Fruit fly (Drosophila melanogaster) whole organism, embryonic: Measurements from ENCODE around the gene Nepl21.

Experiments used
- Abd-B ChIP-seq: fragments of 200-800 bp; sonication (Bioruptor generic); optimal IDR thresholded peaks from 2 replicates; lab custom pipeline; 2018; ENCODE audit warnings: missing biosample characterization, mild to moderate bottlenecking, missing genetic modification characterization, moderate library complexity
- Asciz ChIP-seq: fragments of 200-800 bp; sonication (Bioruptor generic); optimal IDR thresholded peaks from 2 replicates; lab custom pipeline; 2017; ENCODE audit warnings: missing biosample characterization, mild to moderate bottlenecking, missing genetic modification characterization, missing genetic modification reagents
- Atf6 ChIP-seq: fragments of 200-800 bp; sonication (Bioruptor generic); IDR thresholded peaks from 2 replicates; pipeline ENCODE4 v1.3.6; 2022; ENCODE audit warnings: missing biosample characterization, missing genetic modification characterization
- CG10147 ChIP-seq: fragments of 200-800 bp; sonication (Bioruptor generic); optimal IDR thresholded peaks from 2 replicates; lab custom pipeline; 2019; ENCODE audit warnings: missing biosample characterization, mild to moderate bottlenecking, missing genetic modification characterization, moderate library complexity
- CG10543 ChIP-seq: fragments of 200-800 bp; sonication (Bioruptor generic); optimal IDR thresholded peaks from 3 replicates; lab custom pipeline; 2017; ENCODE audit warnings: missing biosample characterization, mild to moderate bottlenecking, missing genetic modification characterization, moderate library complexity
- CG12071 ChIP-seq: fragments of 200-800 bp; sonication (Bioruptor generic); optimal IDR thresholded peaks from 3 replicates; lab custom pipeline; 2018; ENCODE audit warnings: missing biosample characterization, mild to moderate bottlenecking, missing genetic modification characterization
- CG13287 ChIP-seq: fragments of 200-800 bp; sonication (Bioruptor generic); IDR thresholded peaks from 2 replicates; pipeline ENCODE4 v1.3.6; 2022; ENCODE audit warnings: missing biosample characterization, missing genetic modification characterization; ENCODE audit not compliant: partially characterized antibody
- CG1529 ChIP-seq: fragments of 200-800 bp; sonication (Bioruptor generic); optimal IDR thresholded peaks from 3 replicates; lab custom pipeline; 2018; ENCODE audit warnings: missing biosample characterization, missing genetic modification characterization
- CG15479 ChIP-seq: fragments of 200-800 bp; sonication (Bioruptor generic); optimal IDR thresholded peaks from 3 replicates; lab custom pipeline; 2019; ENCODE audit warnings: missing biosample characterization, mild to moderate bottlenecking, missing genetic modification characterization, moderate library complexity
- CG17328 ChIP-seq: fragments of 200-800 bp; sonication (Bioruptor generic); IDR thresholded peaks from 2 replicates; pipeline ENCODE4 v1.3.6; 2022; ENCODE audit warnings: missing biosample characterization, missing genetic modification characterization
- CG17802 ChIP-seq: fragments of 200-800 bp; sonication (Bioruptor generic); optimal IDR thresholded peaks from 2 replicates; lab custom pipeline; 2018; ENCODE audit warnings: missing biosample characterization, mild to moderate bottlenecking, missing genetic modification characterization, moderate library complexity
- CG6765 ChIP-seq: fragments of 200-800 bp; sonication (Bioruptor generic); optimal IDR thresholded peaks from 3 replicates; lab custom pipeline; 2017; ENCODE audit warnings: missing biosample characterization, mild to moderate bottlenecking, missing genetic modification characterization
- CG6813 ChIP-seq: fragments of 200-800 bp; sonication (Bioruptor generic); optimal IDR thresholded peaks from 2 replicates; lab custom pipeline; 2017; ENCODE audit warnings: missing biosample characterization, missing genetic modification characterization, mild to moderate bottlenecking, moderate library complexity, missing genetic modification reagents
- CG8924 ChIP-seq: fragments of 200-800 bp; optimal IDR thresholded peaks from 3 replicates; lab custom pipeline; 2019; ENCODE audit warnings: missing biosample characterization, mild to moderate bottlenecking, missing genetic modification characterization, moderate library complexity
- CG9215 ChIP-seq: fragments of 200-800 bp; sonication (Bioruptor generic); IDR thresholded peaks from 2 replicates; pipeline ENCODE4 v1.3.6; 2022; ENCODE audit warnings: missing biosample characterization, missing genetic modification characterization
- CoRest ChIP-seq: fragments of 200-800 bp; sonication (Bioruptor generic); optimal IDR thresholded peaks from 3 replicates; lab custom pipeline; 2018; ENCODE audit warnings: missing biosample characterization, mild to moderate bottlenecking, missing genetic modification characterization, moderate library complexity
- Deaf1 ChIP-seq: fragments of 200-800 bp; optimal IDR thresholded peaks from 3 replicates; lab custom pipeline; 2019; ENCODE audit warnings: missing biosample characterization, mild to moderate bottlenecking, missing genetic modification characterization, moderate library complexity
- HLH3B ChIP-seq: fragments of 200-800 bp; sonication (Bioruptor generic); IDR thresholded peaks from 2 replicates; pipeline ENCODE4 v1.3.6; 2022; ENCODE audit warnings: missing biosample characterization, missing genetic modification characterization
- Hand ChIP-seq: fragments of 200-800 bp; sonication (Bioruptor generic); optimal IDR thresholded peaks from 2 replicates; lab custom pipeline; 2017; ENCODE audit warnings: mild to moderate bottlenecking, missing biosample characterization, missing genetic modification reagents, missing genetic modification characterization
- Hr39 ChIP-seq: fragments of >200 bp; optimal IDR thresholded peaks from 2 replicates; lab custom pipeline; 2017
- Lim3 ChIP-seq: fragments of 200-800 bp; sonication (Bioruptor generic); IDR thresholded peaks from 2 replicates; pipeline ENCODE4 v1.3.6; 2022; ENCODE audit warnings: missing biosample characterization, missing genetic modification characterization
- Lpt ChIP-seq: fragments of >200 bp; optimal IDR thresholded peaks from 2 replicates; lab custom pipeline; 2018; ENCODE audit warnings: missing biosample characterization, missing genetic modification characterization
- Meics ChIP-seq: fragments of 200-800 bp; sonication (Bioruptor generic); optimal IDR thresholded peaks from 2 replicates; lab custom pipeline; 2017; ENCODE audit warnings: missing biosample characterization, mild to moderate bottlenecking, missing genetic modification characterization
- Mes4 ChIP-seq: fragments of 200-800 bp; sonication (Bioruptor generic); optimal IDR thresholded peaks from 2 replicates; lab custom pipeline; 2016; ENCODE audit warnings: missing biosample characterization, missing genetic modification characterization
- NFAT ChIP-seq: fragments of 200-800 bp; sonication (Bioruptor generic); IDR thresholded peaks from 2 replicates; pipeline ENCODE4 v1.3.6; 2022; ENCODE audit warnings: missing biosample characterization, missing genetic modification characterization
- Scr ChIP-seq: fragments of 200-800 bp; sonication (Bioruptor generic); IDR thresholded peaks from 2 replicates; pipeline ENCODE4 v1.3.6; 2022; ENCODE audit warnings: missing biosample characterization, missing genetic modification characterization; ENCODE audit not compliant: partially characterized antibody
- Spps ChIP-seq: fragments of 200-800 bp; sonication (Bioruptor generic); optimal IDR thresholded peaks from 2 replicates; lab custom pipeline; 2018; ENCODE audit warnings: missing biosample characterization, mild to moderate bottlenecking, missing genetic modification characterization
- ac ChIP-seq: fragments of 200-800 bp; sonication (Bioruptor generic); optimal IDR thresholded peaks from 3 replicates; lab custom pipeline; 2017; ENCODE audit warnings: missing biosample characterization, mild to moderate bottlenecking, missing genetic modification characterization
- aop ChIP-seq: fragments of 200-800 bp; sonication (Bioruptor generic); IDR thresholded peaks from 2 replicates; pipeline ENCODE4 v1.3.6; 2022; ENCODE audit warnings: missing biosample characterization, missing genetic modification characterization
- crc ChIP-seq: fragments of 200-800 bp; sonication (Bioruptor generic); optimal IDR thresholded peaks from 2 replicates; lab custom pipeline; 2016; ENCODE audit warnings: missing biosample characterization, missing genetic modification characterization
- crp ChIP-seq, 2 experiments: fragments of 200-800 bp; sonication (Bioruptor generic); optimal IDR thresholded peaks; 2 replicates in 1 of 2; 3 replicates in 1 of 2; lab custom pipeline; 2017; ENCODE audit warnings: missing biosample characterization in 2 of 2, missing genetic modification characterization in 2 of 2, mild to moderate bottlenecking in 1 of 2, moderate library complexity in 1 of 2
- dan ChIP-seq: fragments of 200-800 bp; sonication (Bioruptor generic); IDR thresholded peaks from 2 replicates; pipeline ENCODE4 v1.3.6; 2022; ENCODE audit warnings: missing biosample characterization, missing genetic modification characterization
- dimm ChIP-seq: fragments of 200-800 bp; sonication (Bioruptor generic); IDR thresholded peaks from 2 replicates; pipeline ENCODE4 v1.3.6; 2022; ENCODE audit warnings: missing biosample characterization, missing genetic modification characterization
- dmrt11E ChIP-seq: fragments of 200-800 bp; sonication (Bioruptor generic); optimal IDR thresholded peaks from 3 replicates; lab custom pipeline; 2018; ENCODE audit warnings: missing biosample characterization, mild to moderate bottlenecking, missing genetic modification characterization, moderate library complexity
- esg ChIP-seq: fragments of 200-800 bp; sonication (Bioruptor generic); conservative IDR thresholded peaks from 2 replicates; pipeline ENCODE4 v1.3.6; 2022; ENCODE audit warnings: missing biosample characterization, missing genetic modification characterization
- hbn ChIP-seq: fragments of 200-800 bp; sonication (Bioruptor generic); IDR thresholded peaks from 2 replicates; pipeline ENCODE4 v1.3.6; 2022; ENCODE audit warnings: missing biosample characterization, missing genetic modification characterization; ENCODE audit not compliant: partially characterized antibody
- inv ChIP-seq: fragments of 200-800 bp; sonication (Bioruptor generic); IDR thresholded peaks from 2 replicates; pipeline ENCODE4 v1.3.6; 2022; ENCODE audit warnings: missing biosample characterization, missing genetic modification characterization; ENCODE audit not compliant: partially characterized antibody
- jigr1 ChIP-seq: fragments of 200-800 bp; sonication (Bioruptor generic); IDR thresholded peaks from 3 replicates; pipeline ENCODE4 v1.3.6; 2022; ENCODE audit warnings: missing biosample characterization, missing genetic modification characterization
- jumu ChIP-seq: fragments of 200-800 bp; sonication (Bioruptor generic); optimal IDR thresholded peaks from 3 replicates; lab custom pipeline; 2016; ENCODE audit warnings: missing biosample characterization, missing genetic modification characterization
- kay ChIP-seq: fragments of 200-800 bp; sonication (Bioruptor generic); optimal IDR thresholded peaks from 2 replicates; lab custom pipeline; 2016; ENCODE audit warnings: missing biosample characterization, missing genetic modification characterization
- nom ChIP-seq: fragments of 200-800 bp; sonication (Bioruptor generic); optimal IDR thresholded peaks from 2 replicates; lab custom pipeline; 2017; ENCODE audit warnings: missing biosample characterization, missing genetic modification characterization, mild to moderate bottlenecking, moderate library complexity, missing genetic modification reagents
- p53 ChIP-seq: fragments of 200-800 bp; sonication (Bioruptor generic); optimal IDR thresholded peaks from 2 replicates; lab custom pipeline; 2016; ENCODE audit warnings: missing biosample characterization, missing genetic modification characterization
- pros ChIP-seq: fragments of 200-800 bp; sonication (Bioruptor generic); optimal IDR thresholded peaks from 3 replicates; lab custom pipeline; 2019; ENCODE audit warnings: missing biosample characterization, mild to moderate bottlenecking, missing genetic modification characterization, moderate library complexity
- ranshi ChIP-seq: fragments of 200-800 bp; sonication (Bioruptor generic); IDR thresholded peaks from 2 replicates; pipeline ENCODE4 v1.3.6; 2022; ENCODE audit warnings: missing biosample characterization, missing genetic modification characterization
- ro ChIP-seq: fragments of 200-800 bp; sonication (Bioruptor generic); IDR thresholded peaks from 2 replicates; pipeline ENCODE4 v1.3.6; 2022; ENCODE audit warnings: missing biosample characterization, missing genetic modification characterization
- sim ChIP-seq: fragments of 200-800 bp; sonication (Bioruptor generic); IDR thresholded peaks from 2 replicates; pipeline ENCODE4 v1.3.6; 2022; ENCODE audit warnings: missing biosample characterization, missing genetic modification characterization
- ssp ChIP-seq: fragments of 200-800 bp; sonication (Bioruptor generic); IDR thresholded peaks from 2 replicates; pipeline ENCODE4 v1.3.6; 2022; ENCODE audit warnings: missing biosample characterization, missing genetic modification characterization
- stc ChIP-seq: fragments of 200-800 bp; sonication (Bioruptor generic); IDR thresholded peaks from 2 replicates; pipeline ENCODE4 v1.3.6; 2022; ENCODE audit warnings: missing biosample characterization, missing genetic modification characterization
- wor ChIP-seq: fragments of 200-800 bp; sonication (Bioruptor generic); IDR thresholded peaks from 2 replicates; pipeline ENCODE4 v1.3.6; 2022; ENCODE audit warnings: missing biosample characterization, missing genetic modification characterization

The Nepl21 gene

dm6 chr3R:28880066-28880842 lies 3.2 kb upstream of the Nepl21 start, which contains the start of the genes Nepl19 and Nepl20 (continued):
- TF ChIP-seq Meics = peak; percentile 86
- TF ChIP-seq crc (GFP tag; lab: Kevin White, UChicago) = peak; percentile 11
- TF ChIP-seq CG10147 (GFP tag; lab: Kevin White, UChicago) = peak; percentile 53
- peak; percentile 40; the same call in 1 of the 2 replicates for TF ChIP-seq dimm (GFP tag; lab: Robert Waterston, UW)
- TF ChIP-seq CG17802 (tag; lab: Kevin White, UChicago) = peak; percentile 24
- TF ChIP-seq Lim3 = no peak; the same call in 1 of the 2 replicates
- peak; percentile 49 for TF ChIP-seq Abd-B
- peak; percentile 56 for TF ChIP-seq wor (GFP tag; lab: Robert Waterston, UW)
- TF ChIP-seq Hr39 (lab: Kevin White, UChicago) = no peak
- TF ChIP-seq Deaf1 (tag; lab: Kevin White, UChicago) = peak; percentile 44
- TF ChIP-seq jumu (GFP tag; lab: Kevin White, UChicago) = peak; percentile 34
- peak; percentile 64 for TF ChIP-seq Spps (tag; lab: Kevin White, UChicago)
- peak; percentile 15 for TF ChIP-seq Mes4 (GFP tag; lab: Kevin White, UChicago)
- TF ChIP-seq ro = no peak
- no peak for TF ChIP-seq p53 (GFP tag; lab: Kevin White, UChicago)
- peak; percentile 76 for TF ChIP-seq ssp
- peak; percentile 63 for TF ChIP-seq Asciz (GFP tag; lab: Kevin White, UChicago)
- no peak for TF ChIP-seq hbn (GFP tag; lab: Robert Waterston, UW)
- peak; percentile 55 for TF ChIP-seq CG1529 (GFP tag; lab: Kevin White, UChicago)
- TF ChIP-seq ac (GFP tag; lab: Kevin White, UChicago) = peak; percentile 2
- peak; percentile 46; the same call in 1 of the 2 replicates for TF ChIP-seq NFAT (GFP tag; lab: Robert Waterston, UW)
- peak; percentile 64 for TF ChIP-seq CG10543 (GFP tag; lab: Kevin White, UChicago)
- peak; percentile 72 for TF ChIP-seq CG6765 (GFP tag; lab: Kevin White, UChicago)
- TF ChIP-seq Lpt (GFP tag; lab: Kevin White, UChicago) = no peak
- no peak for TF ChIP-seq pros (GFP tag; lab: Kevin White, UChicago)
- peak; percentile 81 for TF ChIP-seq CG12071 (GFP tag; lab: Kevin White, UChicago)
- peak; percentile 78 for TF ChIP-seq Atf6 (GFP tag; lab: Robert Waterston, UW)
- peak; percentile 42; the same call in 1 of the 2 replicates for TF ChIP-seq dan (GFP tag; lab: Robert Waterston, UW)
- peak; percentile 81 for TF ChIP-seq dmrt11E
- TF ChIP-seq CG15479 = no peak
- TF ChIP-seq Scr (GFP tag; lab: Robert Waterston, UW) = peak; percentile 32; the same call in 1 of the 2 replicates
- peak; percentile 62 for TF ChIP-seq nom (GFP tag; lab: Kevin White, UChicago)
- peak; percentile 69 for TF ChIP-seq CG9215
- TF ChIP-seq CG17328 (GFP tag; lab: Robert Waterston, UW) = peak; percentile 78
- TF ChIP-seq CoRest = peak; percentile 80
- peak; percentile 78 for TF ChIP-seq ranshi
- peak; percentile 81 for TF ChIP-seq CG8924
- peak; percentile 45; the same call in 1 of the 3 replicates for TF ChIP-seq jigr1 (GFP tag; lab: Robert Waterston, UW)
- no peak for TF ChIP-seq aop (GFP tag; lab: Robert Waterston, UW)
- peak; percentile 68 for TF ChIP-seq esg (GFP tag; lab: Robert Waterston, UW)
- TF ChIP-seq inv = no peak
- TF ChIP-seq crp (GFP tag; optimal IDR thresholded peaks at IDR 0.05; lab: Kevin White, UChicago) = peak in 1 of 2 experiments; percentile 9
- TF ChIP-seq stc (GFP tag; lab: Robert Waterston, UW) = peak; percentile 67; the same call in 1 of the 2 replicates
- peak; percentile 64 for TF ChIP-seq Hand (GFP tag; lab: Kevin White, UChicago)
- TF ChIP-seq sim (GFP tag; lab: Robert Waterston, UW) = peak; percentile 58
- peak; percentile 72 for TF ChIP-seq CG6813 (GFP tag; lab: Kevin White, UChicago)
- TF ChIP-seq HLH3B (GFP tag; lab: Robert Waterston, UW) = peak; percentile 79
- TF ChIP-seq CG13287 (GFP tag; lab: Robert Waterston, UW) = no peak
- TF ChIP-seq kay (GFP tag; lab: Kevin White, UChicago) = peak; percentile 25
